Worm (Caenorhabditis elegans): ENCODE data around the gene smg-3.
"Not testable (repeated sequence)": the region's sequence is repeated elsewhere in the genome, so short reads cannot be mapped to it uniquely, and the experiment has no call there.

The smg-3 gene

ce11 chrIV:6329339-6329738 is 43.6 kb downstream of the smg-3 start, which contains the start of gene seu-1:
seu-1 (plus strand) TSS chrIV:6329639.
- no peak for TF ChIP-seq unc-62 (GFP tag; optimal IDR thresholded peaks at IDR 0.05)

ce11 chrIV:6328198-6328597 is 44.7 kb downstream of the smg-3 start:
- TF ChIP-seq unc-62 (GFP tag; optimal IDR thresholded peaks at IDR 0.05) = no peak

ce11 chrIV:6327363-6328015 is 45.4 kb downstream of the smg-3 start:
- no peak for TF ChIP-seq unc-62 (GFP tag; optimal IDR thresholded peaks at IDR 0.05)

ce11 chrIV:6326448-6326847 is 46.4 kb downstream of the smg-3 start, which contains the start of gene lsm-8:
lsm-8 (plus strand) TSS chrIV:6326526.
- TF ChIP-seq unc-62 (GFP tag; optimal IDR thresholded peaks at IDR 0.05) = no peak

ce11 chrIV:6325772-6326171 is 47.1 kb downstream of the smg-3 start:
- TF ChIP-seq unc-62 (GFP tag; optimal IDR thresholded peaks at IDR 0.05) = no peak

- TF ChIP-seq unc-62 (GFP tag; optimal IDR thresholded peaks at IDR 0.05) = no peak
These were observed 49.2 kb downstream of the smg-3 start, which contains the start of gene sqd-1 for ce11 chrIV:6323654-6324224. sqd-1 (plus strand) TSS chrIV:6324174.

ce11 chrIV:6321667-6322066 is 51.2 kb downstream of the smg-3 start, which contains the start of gene Y73B6BL.29:
Y73B6BL.29 (plus strand) TSS chrIV:6321929.
- TF ChIP-seq unc-62 (GFP tag; optimal IDR thresholded peaks at IDR 0.05) = no peak

- TF ChIP-seq unc-62 (GFP tag; optimal IDR thresholded peaks at IDR 0.05) = not testable (repeated sequence)
These were observed 55.5 kb downstream of the smg-3 start, which contains the start of gene Y73B6BL.12 for ce11 chrIV:6317357-6317756. Y73B6BL.12 (minus strand) TSS chrIV:6317457.

All from whole organism, dauer.